Worm (Caenorhabditis elegans) whole organism, L4 larva: ENCODE measurements around the gene F31D4.8.

Experiments used
- D1046.2 ChIP-seq: fragments of 200-800 bp; sonication (Bioruptor generic); IDR thresholded peaks from 2 replicates; pipeline ENCODE4 v1.3.6; 2022; ENCODE audit warnings: missing genetic modification characterization, missing compliant biosample characterization
- F10B5.3 ChIP-seq: sonication (generic microtip); optimal IDR thresholded peaks from 2 replicates; lab custom pipeline; 2016; ENCODE audit warnings: mild to moderate bottlenecking, missing genetic modification characterization, missing compliant biosample characterization
- F44E2.7 ChIP-seq: fragments of 200-800 bp; sonication (Bioruptor generic); IDR thresholded peaks from 2 replicates; pipeline ENCODE4 v2.1.2; 2022; ENCODE audit warnings: missing genetic modification characterization, missing compliant biosample characterization
- F49E8.2 ChIP-seq: sonication (generic microtip); optimal IDR thresholded peaks from 2 replicates; lab custom pipeline; 2016; ENCODE audit warnings: missing compliant biosample characterization, mild to moderate bottlenecking, missing genetic modification characterization, borderline replicate concordance
- R02D3.7 ChIP-seq: fragments of 150-350 bp; sonication (generic microtip); optimal IDR thresholded peaks from 3 replicates; lab custom pipeline; 2014; ENCODE audit warnings: missing biosample characterization, missing genetic modification characterization
- T20F7.1 ChIP-seq: fragments of 200-800 bp; sonication (Bioruptor generic); optimal IDR thresholded peaks from 2 replicates; lab custom pipeline; 2018; ENCODE audit warnings: mild to moderate bottlenecking, missing genetic modification characterization, missing compliant biosample characterization
- Y75B8A.6 ChIP-seq: fragments of 200-800 bp; sonication (Bioruptor generic); IDR thresholded peaks from 2 replicates; pipeline ENCODE4 v1.3.6; 2022; ENCODE audit warnings: missing genetic modification reagents, missing genetic modification characterization, missing compliant biosample characterization
- ZK337.2 ChIP-seq: fragments of 200-800 bp; sonication (Bioruptor generic); IDR thresholded peaks from 2 replicates; pipeline ENCODE4 v1.3.6; 2022; ENCODE audit warnings: missing genetic modification reagents, missing genetic modification characterization, missing compliant biosample characterization
- ZK546.5 ChIP-seq, 2 experiments: sonication (generic microtip); optimal IDR thresholded peaks; 2 replicates each; lab custom pipeline; 2017; ENCODE audit warnings: missing biosample characterization in 2 of 2, missing genetic modification characterization in 2 of 2
- aly-2 ChIP-seq: sonication (generic microtip); optimal IDR thresholded peaks from 2 replicates; lab custom pipeline; 2018; ENCODE audit warnings: missing biosample characterization, missing genetic modification characterization
- arid-1 ChIP-seq: fragments of 200-800 bp; sonication (Bioruptor generic); conservative IDR thresholded peaks from 2 replicates; pipeline ENCODE4 v1.3.6; 2022; ENCODE audit warnings: missing genetic modification reagents, missing genetic modification characterization, missing compliant biosample characterization
- ceh-28 ChIP-seq: fragments of 150-350 bp; optimal IDR thresholded peaks from 2 replicates; lab custom pipeline; 2014; ENCODE audit warnings: missing biosample characterization, missing genetic modification reagents, missing genetic modification characterization
- ceh-32 ChIP-seq: sonication (generic microtip); optimal IDR thresholded peaks from 2 replicates; lab custom pipeline; 2016; ENCODE audit warnings: mild to moderate bottlenecking, missing genetic modification characterization, missing compliant biosample characterization; ENCODE audit not compliant: poor library complexity
- ceh-44 ChIP-seq: fragments of 200-800 bp; sonication (Bioruptor generic); IDR thresholded peaks from 2 replicates; pipeline ENCODE4 v1.3.6; 2022; ENCODE audit warnings: missing genetic modification reagents, missing genetic modification characterization, missing compliant biosample characterization
- ceh-62 ChIP-seq: sonication (generic microtip); optimal IDR thresholded peaks from 2 replicates; lab custom pipeline; 2017; ENCODE audit warnings: missing biosample characterization, missing genetic modification characterization
- ctbp-1 ChIP-seq: fragments of 200-800 bp; sonication (Bioruptor generic); IDR thresholded peaks from 2 replicates; pipeline ENCODE4 v1.3.6; 2022; ENCODE audit warnings: missing genetic modification reagents, missing genetic modification characterization, missing compliant biosample characterization
- daf-19 ChIP-seq: fragments of 200-800 bp; sonication (Bioruptor generic); conservative IDR thresholded peaks from 2 replicates; pipeline ENCODE4 v1.3.6; 2022; ENCODE audit warnings: missing genetic modification characterization, missing compliant biosample characterization
- dmd-6 ChIP-seq: fragments of 200-800 bp; sonication (Bioruptor generic); IDR thresholded peaks from 2 replicates; pipeline ENCODE4 v1.3.6; 2022; ENCODE audit warnings: missing genetic modification reagents, missing genetic modification characterization, missing compliant biosample characterization
- dmd-8 ChIP-seq: fragments of 200-800 bp; sonication (Bioruptor generic); IDR thresholded peaks from 2 replicates; pipeline ENCODE4 v1.3.6; 2022; ENCODE audit warnings: missing genetic modification characterization, missing compliant biosample characterization
- dpl-1 ChIP-seq: fragments of 150-350 bp; optimal IDR thresholded peaks from 2 replicates; lab custom pipeline; 2014; ENCODE audit warnings: missing biosample characterization, missing genetic modification reagents, missing genetic modification characterization
- egl-43 ChIP-seq: fragments of 200-800 bp; sonication (Bioruptor generic); IDR thresholded peaks from 2 replicates; pipeline ENCODE4 v1.3.6; 2022; ENCODE audit warnings: missing genetic modification reagents, missing genetic modification characterization, missing compliant biosample characterization
- fkh-10 ChIP-seq: fragments of 150-350 bp; optimal IDR thresholded peaks from 2 replicates; lab custom pipeline; 2014; ENCODE audit warnings: missing biosample characterization, missing genetic modification reagents, missing genetic modification characterization
- fos-1 ChIP-seq: fragments of 150-350 bp; optimal IDR thresholded peaks from 2 replicates; lab custom pipeline; 2014; ENCODE audit warnings: missing biosample characterization, missing genetic modification characterization
- hif-1 ChIP-seq, 2 experiments: sonication (generic microtip); optimal IDR thresholded peaks; 2 replicates each; lab custom pipeline; 2016 to 2017; ENCODE audit warnings: missing compliant biosample characterization in 2 of 2, missing genetic modification characterization in 2 of 2, missing genetic modification reagents in 2 of 2, missing genotype in 2 of 2, mild to moderate bottlenecking in 1 of 2
- hlh-30 ChIP-seq: sonication (generic microtip); optimal IDR thresholded peaks from 2 replicates; lab custom pipeline; 2017; ENCODE audit warnings: antibody characterized with exemption, mild to moderate bottlenecking, missing genetic modification characterization, missing compliant biosample characterization; ENCODE audit not compliant: insufficient read depth
- jun-1 ChIP-seq: fragments of 150-350 bp; optimal IDR thresholded peaks from 2 replicates; lab custom pipeline; 2014; ENCODE audit warnings: missing biosample characterization, missing genetic modification reagents, missing genetic modification characterization
- lin-15B ChIP-seq: fragments of 150-350 bp; sonication (generic microtip); optimal IDR thresholded peaks from 3 replicates; lab custom pipeline; 2014; ENCODE audit warnings: missing biosample characterization, missing genetic modification characterization
- lir-3 ChIP-seq: sonication (generic microtip); optimal IDR thresholded peaks from 2 replicates; lab custom pipeline; 2016; ENCODE audit warnings: mild to moderate bottlenecking, missing genetic modification characterization, missing compliant biosample characterization
- lsy-2 ChIP-seq, 2 experiments: fragments of 150-350 bp in 1 of 2; sonication (generic microtip) in 1 of 2; optimal IDR thresholded peaks; 2 replicates each; lab custom pipeline; 2014 to 2017; ENCODE audit warnings: missing biosample characterization in 2 of 2, missing genetic modification characterization in 2 of 2
- madf-5 ChIP-seq, 2 experiments: fragments of 200-800 bp; sonication (Bioruptor generic); IDR thresholded peaks; 2 replicates each; pipeline ENCODE4 v1.3.6; 2022; ENCODE audit warnings: missing compliant biosample characterization in 2 of 2, missing genetic modification characterization in 2 of 2
- madf-9 ChIP-seq: fragments of 200-800 bp; sonication (Bioruptor generic); conservative IDR thresholded peaks from 2 replicates; pipeline ENCODE4 v1.3.6; 2022; ENCODE audit warnings: missing genetic modification reagents, missing genetic modification characterization, missing compliant biosample characterization
- mdl-1 ChIP-seq, 2 experiments: fragments of 150-350 bp in 1 of 2; sonication (generic microtip) in 1 of 2; optimal IDR thresholded peaks; 2 replicates each; lab custom pipeline; 2014 to 2017; ENCODE audit warnings: missing biosample characterization in 2 of 2, missing genetic modification characterization in 2 of 2
- mxl-2 ChIP-seq: fragments of 200-800 bp; sonication (Bioruptor generic); conservative IDR thresholded peaks from 2 replicates; pipeline ENCODE4 v1.3.6; 2022; ENCODE audit warnings: missing genetic modification reagents, missing genetic modification characterization, missing compliant biosample characterization
- mxl-3 ChIP-seq: fragments of 200-800 bp; sonication (Bioruptor generic); optimal IDR thresholded peaks from 2 replicates; lab custom pipeline; 2018; ENCODE audit warnings: mild to moderate bottlenecking, missing genetic modification characterization, missing compliant biosample characterization
- nhr-10 ChIP-seq: fragments of 150-350 bp; optimal IDR thresholded peaks from 2 replicates; lab custom pipeline; 2014; ENCODE audit warnings: missing biosample characterization, missing genetic modification characterization
- nhr-102 ChIP-seq: sonication (generic microtip); optimal IDR thresholded peaks from 2 replicates; lab custom pipeline; 2016; ENCODE audit warnings: mild to moderate bottlenecking, missing genetic modification characterization, moderate library complexity, missing compliant biosample characterization
- nhr-111 ChIP-seq: fragments of 200-800 bp; sonication (Bioruptor generic); optimal IDR thresholded peaks from 2 replicates; lab custom pipeline; 2018; ENCODE audit warnings: mild to moderate bottlenecking, missing genetic modification characterization, missing compliant biosample characterization
- nhr-25 ChIP-seq: sonication (generic microtip); optimal IDR thresholded peaks from 2 replicates; lab custom pipeline; 2017; ENCODE audit warnings: missing genetic modification characterization, mild to moderate bottlenecking, missing compliant biosample characterization, antibody characterized with exemption, moderate library complexity, borderline replicate concordance; ENCODE audit not compliant: insufficient read depth
- nhr-48 ChIP-seq: sonication (generic microtip); optimal IDR thresholded peaks from 2 replicates; lab custom pipeline; 2016; ENCODE audit warnings: mild to moderate bottlenecking, missing genetic modification characterization, missing compliant biosample characterization
- nhr-6 ChIP-seq: fragments of 150-350 bp; optimal IDR thresholded peaks from 2 replicates; lab custom pipeline; 2014; ENCODE audit warnings: missing biosample characterization, missing genetic modification characterization
- rbr-2 ChIP-seq: sonication (generic microtip); optimal IDR thresholded peaks from 2 replicates; lab custom pipeline; 2016; ENCODE audit warnings: missing genotype, missing genetic modification characterization, missing compliant biosample characterization
- snpc-1.2 ChIP-seq: fragments of 200-800 bp; sonication (Bioruptor generic); IDR thresholded peaks from 2 replicates; pipeline ENCODE4 v1.3.6; 2022; ENCODE audit warnings: missing genetic modification reagents, missing genetic modification characterization, missing compliant biosample characterization
- snpc-4 ChIP-seq: fragments of 150-350 bp; optimal IDR thresholded peaks from 2 replicates; lab custom pipeline; 2014; ENCODE audit warnings: missing biosample characterization, missing genetic modification characterization
- spr-1 ChIP-seq: sonication (generic microtip); optimal IDR thresholded peaks from 2 replicates; lab custom pipeline; 2016; ENCODE audit warnings: mild to moderate bottlenecking, missing genetic modification characterization, missing compliant biosample characterization
- tag-97 ChIP-seq: fragments of 200-800 bp; sonication (Bioruptor generic); IDR thresholded peaks from 2 replicates; pipeline ENCODE4 v1.3.6; 2022; ENCODE audit warnings: missing genetic modification characterization, missing compliant biosample characterization
- unc-39 ChIP-seq: sonication (generic microtip); optimal IDR thresholded peaks from 2 replicates; lab custom pipeline; 2017; ENCODE audit warnings: missing biosample characterization, missing genetic modification characterization
- zag-1 ChIP-seq: fragments of 150-350 bp; optimal IDR thresholded peaks from 2 replicates; lab custom pipeline; 2014; ENCODE audit warnings: missing biosample characterization, missing genetic modification characterization
- zfp-2 ChIP-seq: sonication (generic microtip); optimal IDR thresholded peaks from 2 replicates; lab custom pipeline; 2016; ENCODE audit warnings: mild to moderate bottlenecking, missing genetic modification characterization, missing compliant biosample characterization
- zip-11 ChIP-seq: fragments of 200-800 bp; sonication (Bioruptor generic); IDR thresholded peaks from 2 replicates; pipeline ENCODE4 v1.3.6; 2022; ENCODE audit warnings: missing genetic modification characterization, missing compliant biosample characterization
- zip-2 ChIP-seq: fragments of 150-350 bp; optimal IDR thresholded peaks from 2 replicates; lab custom pipeline; 2014; ENCODE audit warnings: missing biosample characterization, missing genetic modification characterization
- ztf-7 ChIP-seq: fragments of 150-350 bp; optimal IDR thresholded peaks from 2 replicates; lab custom pipeline; 2014; ENCODE audit warnings: missing biosample characterization, missing genetic modification characterization

Gene F31D4.8

DNA sequence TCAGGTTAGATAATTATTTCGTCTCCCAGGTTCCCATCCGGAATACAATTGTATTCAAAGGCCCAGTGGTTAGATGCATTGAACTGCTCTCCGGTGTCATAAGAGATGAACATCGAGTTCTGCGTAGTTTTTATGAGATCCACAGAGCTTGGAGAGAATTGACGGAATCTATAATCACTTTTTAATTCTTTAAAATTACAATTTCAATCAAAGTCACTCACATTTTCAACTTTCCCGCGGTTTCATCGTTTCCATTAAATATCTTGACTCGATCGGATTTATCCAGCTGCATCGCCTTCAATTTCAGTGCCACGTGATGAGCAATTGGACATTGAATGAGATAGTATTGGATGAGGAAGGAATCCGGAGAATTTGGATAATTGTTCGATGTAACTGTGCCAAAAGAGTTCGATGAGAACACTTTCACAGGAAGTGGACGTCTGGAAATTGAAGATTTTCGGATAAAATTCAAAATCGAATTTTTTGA, 20.4 kb downstream of the F31D4.8 start (continued):
- TF ChIP-seq T20F7.1 (GFP tag; lab: Kevin White, UChicago) = no peak
- no peak for TF ChIP-seq spr-1 (tag; lab: Kevin White, UChicago)
- no peak for TF ChIP-seq nhr-48 (tag; lab: Kevin White, UChicago)
- no peak for TF ChIP-seq snpc-1.2 (GFP tag; lab: Robert Waterston, UW)
- TF ChIP-seq dpl-1 (GFP tag; lab: Kevin White, UChicago) = no peak
- TF ChIP-seq nhr-10 (tag; lab: Kevin White, UChicago) = no peak
- no peak for TF ChIP-seq ceh-44
- TF ChIP-seq lir-3 = no peak
- no peak for TF ChIP-seq aly-2
- no peak for TF ChIP-seq mdl-1 (tag; optimal IDR thresholded peaks at IDR 0.05; lab: Kevin White, UChicago)
- peak; percentile 91 for TF ChIP-seq F49E8.2 (tag; lab: Kevin White, UChicago)
- TF ChIP-seq snpc-4 (tag; lab: Kevin White, UChicago) = no peak
- TF ChIP-seq tag-97 (GFP tag; lab: Robert Waterston, UW) = no peak
- no peak for TF ChIP-seq zag-1
- peak; percentile 70; the same call in 1 of the 2 replicates for TF ChIP-seq arid-1 (GFP tag; lab: Robert Waterston, UW)
- TF ChIP-seq mxl-3 (GFP tag; lab: Kevin White, UChicago) = no peak
- no peak for TF ChIP-seq madf-9
- no peak for TF ChIP-seq lin-15B (tag; lab: Kevin White, UChicago)
- no peak for TF ChIP-seq madf-5 (GFP tag; IDR thresholded peaks at IDR 0.05; lab: Robert Waterston, UW)
- no peak for TF ChIP-seq ceh-32
- TF ChIP-seq R02D3.7 (tag; lab: Kevin White, UChicago) = no peak
- TF ChIP-seq daf-19 = no peak
- peak; percentile 36 for TF ChIP-seq hlh-30 (tag; lab: Kevin White, UChicago)
- no peak for TF ChIP-seq fkh-10 (GFP tag; lab: Kevin White, UChicago)
- TF ChIP-seq nhr-6 (tag; lab: Kevin White, UChicago) = no peak
- no peak for TF ChIP-seq ceh-62
- TF ChIP-seq D1046.2 (GFP tag; lab: Robert Waterston, UW) = peak; percentile 28; the same call in 1 of the 2 replicates
- TF ChIP-seq hif-1 (tag; optimal IDR thresholded peaks at IDR 0.05; lab: Kevin White, UChicago) = no peak
- TF ChIP-seq dmd-6 (GFP tag; lab: Robert Waterston, UW) = no peak
- TF ChIP-seq lsy-2 (tag; optimal IDR thresholded peaks at IDR 0.05; lab: Kevin White, UChicago) = peak in 1 of 2 experiments; percentile 64
- no peak for TF ChIP-seq ZK546.5 (tag; optimal IDR thresholded peaks at IDR 0.05; lab: Kevin White, UChicago)
- TF ChIP-seq jun-1 (tag; lab: Kevin White, UChicago) = no peak
- TF ChIP-seq mxl-2 = no peak
- no peak for TF ChIP-seq unc-39 (tag; lab: Kevin White, UChicago)
- no peak; the same call in 1 of the 2 replicates for TF ChIP-seq Y75B8A.6 (GFP tag; lab: Robert Waterston, UW)
- no peak for TF ChIP-seq zip-11
- peak; percentile 54 for TF ChIP-seq F10B5.3 (tag; lab: Kevin White, UChicago)
- 0 out of 2 replicates have a peak, but pooled peaks have one; percentile 46 for TF ChIP-seq egl-43 (GFP tag; lab: Robert Waterston, UW)
- peak; percentile 28 for TF ChIP-seq zip-2 (tag; lab: Kevin White, UChicago)
- no peak for TF ChIP-seq zfp-2
- TF ChIP-seq ceh-28 (tag; lab: Kevin White, UChicago) = no peak
- TF ChIP-seq dmd-8 = no peak
- TF ChIP-seq ztf-7 (tag; lab: Kevin White, UChicago) = no peak
- no peak for TF ChIP-seq rbr-2 (tag; lab: Kevin White, UChicago)
- no peak for TF ChIP-seq nhr-25 (tag; lab: Kevin White, UChicago)
- TF ChIP-seq fos-1 (tag; lab: Kevin White, UChicago) = no peak
- peak; percentile 41 for TF ChIP-seq nhr-102 (tag; lab: Kevin White, UChicago)
- no peak for TF ChIP-seq ZK337.2 (GFP tag; lab: Robert Waterston, UW)
- peak; percentile 38 for TF ChIP-seq ctbp-1 (GFP tag; lab: Robert Waterston, UW)
- TF ChIP-seq F44E2.7 (GFP tag; lab: Robert Waterston, UW) = no peak
- peak; percentile 17 for TF ChIP-seq nhr-111 (GFP tag; lab: Kevin White, UChicago)
